Fruit fly (Drosophila melanogaster) whole organism, prepupa: ENCODE measurements around the gene S6k.

ENCODE experiments used
- CG10669 ChIP-seq: fragments of 200-800 bp; sonication (Bioruptor generic); optimal IDR thresholded peaks from 3 replicates; lab custom pipeline; 2018; ENCODE audit warnings: missing biosample characterization, mild to moderate bottlenecking, missing genetic modification characterization, moderate library complexity
- CG11294 ChIP-seq: fragments of 200-800 bp; sonication (Bioruptor generic); IDR thresholded peaks from 2 replicates; pipeline ENCODE4 v1.3.6; 2022; ENCODE audit warnings: missing biosample characterization, missing genetic modification characterization
- Hr4 ChIP-seq: fragments of 200-800 bp; sonication (Bioruptor generic); optimal IDR thresholded peaks from 3 replicates; lab custom pipeline; 2016; ENCODE audit warnings: missing biosample characterization, missing genetic modification characterization

- TF ChIP-seq CG11294 (GFP tag; lab: Robert Waterston, UW) (no peak), Hr4 (GFP tag; lab: Kevin White, UChicago) (no peak), CG10669 (GFP tag; lab: Kevin White, UChicago) (no peak)
Measured at dm6 chr3L:5838295-5838694, 27.6 kb upstream of the S6k start.
